Fruit fly (Drosophila melanogaster): ENCODE results near the gene RpS13.

DNA sequence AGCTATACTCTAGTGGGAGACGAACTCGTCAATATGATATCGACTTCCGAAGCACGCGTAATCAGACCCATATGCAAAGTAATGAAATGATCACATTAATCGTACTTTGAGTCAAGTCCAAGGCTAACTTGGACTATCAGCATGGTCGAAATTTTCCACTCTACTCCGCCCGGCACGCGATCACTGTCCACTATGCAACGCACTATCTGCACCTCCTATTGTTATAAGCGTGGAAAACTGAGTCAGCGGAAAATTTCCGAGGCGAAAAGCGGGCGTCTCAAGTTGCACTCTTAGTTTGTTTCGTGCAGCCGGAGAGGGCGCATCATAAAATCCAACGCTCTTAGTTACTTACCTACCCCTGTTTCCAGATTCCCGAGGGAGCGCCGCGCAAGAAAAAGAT lies 21.4 kb upstream of the RpS13 start:
- TF ChIP-seq Ptx1 (GFP tag; IDR thresholded peaks at IDR 0.05) (no peak), br (optimal IDR thresholded peaks at IDR 0.05) (no peak), Drgx (GFP tag; IDR thresholded peaks at IDR 0.05) (no peak), E2f1 (GFP tag; IDR thresholded peaks at IDR 0.05) (no peak), CG2116 (GFP tag; optimal IDR thresholded peaks at IDR 0.05) (no peak), CG16779 (GFP tag; IDR thresholded peaks at IDR 0.05) (no peak), hth (optimal IDR thresholded peaks at IDR 0.05) (no peak), sna (GFP tag; IDR thresholded peaks at IDR 0.05; ENCODE audit: partially characterized antibody) (no peak), CG18619 (GFP tag; optimal IDR thresholded peaks at IDR 0.05) (no peak), CG8478 (optimal IDR thresholded peaks at IDR 0.05) (no peak), Fer2 (tag; optimal IDR thresholded peaks at IDR 0.05) (no peak), HmgD (GFP tag; optimal IDR thresholded peaks at IDR 0.05) (no peak)

Measured in whole organism, embryonic.